Worm (Caenorhabditis elegans): ENCODE data around the gene C49C8.5.

C49C8.5 gene

ce11 chrIV:8687605-8688191, 34.2 kb upstream of the C49C8.5 start, which contains the start of gene snrp-3 (continued):
- TF ChIP-seq fkh-10 (GFP tag; optimal IDR thresholded peaks at IDR 0.05) (peak; percentile 55), vab-7 (GFP tag; IDR thresholded peaks at IDR 0.05) (no peak), egl-27 (tag; optimal IDR thresholded peaks at IDR 0.05) (no peak), nhr-48 (tag; optimal IDR thresholded peaks at IDR 0.05) (peak; percentile 54), duxl-1 (tag; optimal IDR thresholded peaks at IDR 0.05; ENCODE audit: poor library complexity) (peak; percentile 80), hif-1 (tag; optimal IDR thresholded peaks at IDR 0.05) (peak in 1 of 2 experiments; percentile 9), lin-13 (GFP tag; optimal IDR thresholded peaks at IDR 0.05) (peak; percentile 67), T20F7.1 (GFP tag; optimal IDR thresholded peaks at IDR 0.05) (peak; percentile 83), ceh-62 (tag; optimal IDR thresholded peaks at IDR 0.05) (no peak), D1046.2 (GFP tag; IDR thresholded peaks at IDR 0.05) (no peak), mxl-3 (GFP tag; optimal IDR thresholded peaks at IDR 0.05) (no peak), nhr-28 (tag; optimal IDR thresholded peaks at IDR 0.05) (peak; percentile 42), Y105C5A.15 (GFP tag; IDR thresholded peaks at IDR 0.05) (no peak), mxl-2 (GFP tag; conservative IDR thresholded peaks at IDR 0.05) (no peak), Y5F2A.4 (GFP tag; optimal IDR thresholded peaks at IDR 0.05) (no peak), spr-3 (GFP tag; optimal IDR thresholded peaks at IDR 0.05) (no peak)

- no peak for TF ChIP-seq ztf-7 (tag; optimal IDR thresholded peaks at IDR 0.05)
- TF ChIP-seq aha-1 (tag): peak; percentile 62
- no peak for TF ChIP-seq spr-1 (tag; optimal IDR thresholded peaks at IDR 0.05)
- TF ChIP-seq T20F7.1 (GFP tag; optimal IDR thresholded peaks at IDR 0.05): no peak
- no peak for TF ChIP-seq attf-4 (tag; optimal IDR thresholded peaks at IDR 0.05)
- no peak for TF ChIP-seq ceh-44 (GFP tag; IDR thresholded peaks at IDR 0.05)
- TF ChIP-seq daf-12 (tag; optimal IDR thresholded peaks at IDR 0.05): no peak
- no peak for TF ChIP-seq nhr-237 (tag; optimal IDR thresholded peaks at IDR 0.05)
- no peak for TF ChIP-seq php-3 (GFP tag; IDR thresholded peaks at IDR 0.05)
These were observed 33.5 kb upstream of the C49C8.5 start for ce11 chrIV:8686966-8687365.

ce11 chrIV:8686510-8686909, 33.0 kb upstream of the C49C8.5 start, which contains the start of gene pole-2:
pole-2 (minus strand) TSS chrIV:8686610.
- no peak for TF ChIP-seq hif-1 (tag; optimal IDR thresholded peaks at IDR 0.05)
- no peak for TF ChIP-seq F49E8.2 (tag; optimal IDR thresholded peaks at IDR 0.05; ENCODE audit: borderline replicate concordance)
- TF ChIP-seq nhr-6 (tag; optimal IDR thresholded peaks at IDR 0.05): no peak
- TF ChIP-seq cey-2 (tag; optimal IDR thresholded peaks at IDR 0.05; ENCODE audit: borderline replicate concordance, insufficient read depth): no peak
- TF ChIP-seq nhr-41 (GFP tag; IDR thresholded peaks at IDR 0.05): no peak
- no peak for TF ChIP-seq dmd-6 (GFP tag; IDR thresholded peaks at IDR 0.05)
- no peak for TF ChIP-seq madf-5 (GFP tag; IDR thresholded peaks at IDR 0.05)
- no peak for TF ChIP-seq nhr-77 (tag; optimal IDR thresholded peaks at IDR 0.05)
- TF ChIP-seq F44E2.7 (GFP tag; IDR thresholded peaks at IDR 0.05): no peak
- TF ChIP-seq attf-4 (tag; optimal IDR thresholded peaks at IDR 0.05): no peak
- TF ChIP-seq dpl-1 (GFP tag; optimal IDR thresholded peaks at IDR 0.05): no peak
- no peak for TF ChIP-seq tra-1 (GFP tag; IDR thresholded peaks at IDR 0.05)
- no peak for TF ChIP-seq spr-1 (tag; optimal IDR thresholded peaks at IDR 0.05)
- TF ChIP-seq lin-38 (GFP tag; IDR thresholded peaks at IDR 0.05): no peak
- TF ChIP-seq php-3 (GFP tag; IDR thresholded peaks at IDR 0.05): no peak
- no peak for TF ChIP-seq mes-2 (tag; optimal IDR thresholded peaks at IDR 0.05; ENCODE audit: poor library complexity, severe bottlenecking)

ce11 chrIV:8679225-8679624, 25.8 kb upstream of the C49C8.5 start, which contains the start of gene nlp-60:
nlp-60 (minus strand) TSS chrIV:8679325.
- TF ChIP-seq ceh-82 (tag; optimal IDR thresholded peaks at IDR 0.05): no peak
- TF ChIP-seq mdl-1 (tag; optimal IDR thresholded peaks at IDR 0.05): no peak
